Worm (Caenorhabditis elegans) whole organism, L3 larva: Measurements from ENCODE around the gene hecw-1.

Experiments used
- R02D3.7 ChIP-seq: fragments of 150-350 bp; optimal IDR thresholded peaks from 2 replicates; lab custom pipeline; 2014; ENCODE audit warnings: missing biosample characterization, missing genetic modification characterization
- ZK546.5 ChIP-seq: sonication (generic microtip); optimal IDR thresholded peaks from 2 replicates; lab custom pipeline; 2017; ENCODE audit warnings: missing biosample characterization, missing genetic modification characterization
- ceh-16 ChIP-seq: sonication (generic microtip); optimal IDR thresholded peaks from 2 replicates; lab custom pipeline; 2017; ENCODE audit warnings: missing biosample characterization, missing genetic modification characterization
- ceh-28 ChIP-seq: fragments of 150-350 bp; optimal IDR thresholded peaks from 2 replicates; lab custom pipeline; 2014; ENCODE audit warnings: missing biosample characterization, missing genetic modification reagents, missing genetic modification characterization
- elt-1 ChIP-seq: fragments of 150-350 bp; optimal IDR thresholded peaks from 2 replicates; lab custom pipeline; 2014; ENCODE audit warnings: missing biosample characterization, missing genetic modification characterization
- elt-2 ChIP-seq: sonication (generic microtip); optimal IDR thresholded peaks from 2 replicates; lab custom pipeline; 2016; ENCODE audit warnings: missing genetic modification reagents, mild to moderate bottlenecking, missing genetic modification characterization, missing compliant biosample characterization
- elt-3 ChIP-seq, 3 experiments: fragments of 150-350 bp in 1 of 3; sonication (generic microtip) in 2 of 3; optimal IDR thresholded peaks; 2 replicates in 2 of 3; 4 replicates in 1 of 3; lab custom pipeline; 2014 to 2017; ENCODE audit warnings: missing biosample characterization in 3 of 3, missing genetic modification characterization in 3 of 3
- fkh-10 ChIP-seq: sonication (generic microtip); optimal IDR thresholded peaks from 2 replicates; lab custom pipeline; 2017; ENCODE audit warnings: missing biosample characterization, missing genetic modification reagents, missing genetic modification characterization
- fos-1 ChIP-seq: fragments of 150-350 bp; optimal IDR thresholded peaks from 2 replicates; lab custom pipeline; 2014; ENCODE audit warnings: missing biosample characterization, missing genetic modification characterization
- lin-39 ChIP-seq: fragments of 150-350 bp; optimal IDR thresholded peaks from 2 replicates; lab custom pipeline; 2018; ENCODE audit warnings: missing biosample characterization, missing genetic modification reagents, missing genetic modification characterization
- lsy-12 ChIP-seq: sonication (generic microtip); optimal IDR thresholded peaks from 2 replicates; lab custom pipeline; 2016; ENCODE audit warnings: mild to moderate bottlenecking, missing genetic modification characterization, missing compliant biosample characterization
- mdl-1 ChIP-seq: fragments of 150-350 bp; optimal IDR thresholded peaks from 2 replicates; lab custom pipeline; 2014; ENCODE audit warnings: missing biosample characterization, missing genetic modification characterization
- nfya-1 ChIP-seq: sonication (generic microtip); optimal IDR thresholded peaks from 2 replicates; lab custom pipeline; 2017; ENCODE audit warnings: missing genetic modification characterization, mild to moderate bottlenecking, missing compliant biosample characterization, antibody characterized with exemption, moderate library complexity; ENCODE audit not compliant: insufficient read depth
- nhr-11 ChIP-seq: fragments of 150-350 bp; optimal IDR thresholded peaks from 2 replicates; lab custom pipeline; 2014; ENCODE audit warnings: missing biosample characterization, missing genetic modification characterization
- nhr-12 ChIP-seq: fragments of 150-350 bp; optimal IDR thresholded peaks from 2 replicates; lab custom pipeline; 2014; ENCODE audit warnings: missing biosample characterization, missing genetic modification characterization
- nhr-23 ChIP-seq: fragments of 150-350 bp; optimal IDR thresholded peaks from 2 replicates; lab custom pipeline; 2014; ENCODE audit warnings: missing biosample characterization, missing genetic modification reagents, missing genetic modification characterization
- nhr-25 ChIP-seq: sonication (generic microtip); optimal IDR thresholded peaks from 2 replicates; lab custom pipeline; 2017; ENCODE audit warnings: missing biosample characterization, missing genetic modification characterization
- nhr-43 ChIP-seq: sonication (generic microtip); optimal IDR thresholded peaks from 2 replicates; lab custom pipeline; 2016; ENCODE audit warnings: mild to moderate bottlenecking, missing genetic modification characterization, missing compliant biosample characterization; ENCODE audit not compliant: poor library complexity, severe bottlenecking
- nhr-77 ChIP-seq: fragments of 150-350 bp; optimal IDR thresholded peaks from 2 replicates; lab custom pipeline; 2014; ENCODE audit warnings: missing biosample characterization, missing genetic modification characterization
- pha-4 ChIP-seq: fragments of 150-350 bp; optimal IDR thresholded peaks from 2 replicates; lab custom pipeline; 2014; ENCODE audit warnings: missing biosample characterization, missing genetic modification reagents, missing genetic modification characterization
- pqm-1 ChIP-seq: fragments of 150-350 bp; optimal IDR thresholded peaks from 2 replicates; lab custom pipeline; 2017; ENCODE audit warnings: missing biosample characterization, missing genetic modification characterization, inconsistent platforms
- sea-2 ChIP-seq: fragments of 150-350 bp; sonication (generic microtip); optimal IDR thresholded peaks from 4 replicates; lab custom pipeline; 2014; ENCODE audit warnings: missing biosample characterization, missing genetic modification reagents, missing genetic modification characterization
- snpc-4 ChIP-seq: fragments of 150-350 bp; optimal IDR thresholded peaks from 2 replicates; lab custom pipeline; 2014; ENCODE audit warnings: missing biosample characterization, missing genetic modification characterization
- tbx-2 ChIP-seq: sonication (generic microtip); optimal IDR thresholded peaks from 2 replicates; lab custom pipeline; 2016; ENCODE audit warnings: mild to moderate bottlenecking, missing genetic modification characterization, missing compliant biosample characterization
- ztf-11 ChIP-seq: fragments of 150-350 bp; optimal IDR thresholded peaks from 2 replicates; lab custom pipeline; 2014; ENCODE audit warnings: missing biosample characterization, missing genetic modification characterization

The hecw-1 gene

ce11 chrIII:3367772-3368171 is 22.0 kb downstream of the hecw-1 start:
- peak; percentile 17 for TF ChIP-seq nhr-25 (tag; lab: Kevin White, UChicago)
- TF ChIP-seq nhr-43 (tag; lab: Kevin White, UChicago): peak; percentile 9
- TF ChIP-seq sea-2 (GFP tag; lab: Kevin White, UChicago): no peak

- no peak for TF ChIP-seq R02D3.7 (tag; lab: Kevin White, UChicago)
- peak; percentile 84 for TF ChIP-seq nfya-1 (tag; lab: Kevin White, UChicago)
- TF ChIP-seq lsy-12 (tag; lab: Kevin White, UChicago): no peak
- no peak for TF ChIP-seq tbx-2 (tag; lab: Kevin White, UChicago)
- no peak for TF ChIP-seq ZK546.5 (tag; lab: Kevin White, UChicago)
- no peak for TF ChIP-seq fos-1 (tag; lab: Kevin White, UChicago)
- TF ChIP-seq elt-2: no peak
- no peak for TF ChIP-seq ceh-28 (tag; lab: Kevin White, UChicago)
Observed at ce11 chrIII:3360067-3360466, 29.7 kb downstream of the hecw-1 start.

ce11 chrIII:3355791-3356190 is 34.0 kb downstream of the hecw-1 start:
- TF ChIP-seq pqm-1 (tag; lab: Kevin White, UChicago) (no peak), nhr-77 (no peak), elt-3 (tag; optimal IDR thresholded peaks at IDR 0.05; lab: Kevin White, UChicago) (peak in 1 of 3 experiments; percentile 62)

- TF ChIP-seq fos-1 (tag; lab: Kevin White, UChicago) (no peak), nhr-25 (tag; lab: Kevin White, UChicago) (peak; percentile 63), pqm-1 (tag; lab: Kevin White, UChicago) (no peak), elt-3 (tag; optimal IDR thresholded peaks at IDR 0.05; lab: Kevin White, UChicago) (peak in 1 of 3 experiments; percentile 3)
Observed at ce11 chrIII:3351672-3352071, 38.1 kb downstream of the hecw-1 start.

ce11 chrIII:3351091-3351490 is 38.7 kb downstream of the hecw-1 start:
- no peak for TF ChIP-seq ztf-11 (tag; lab: Kevin White, UChicago)
- TF ChIP-seq R02D3.7 (tag; lab: Kevin White, UChicago): no peak
- no peak for TF ChIP-seq nhr-11
- TF ChIP-seq ZK546.5 (tag; lab: Kevin White, UChicago): no peak

- TF ChIP-seq nhr-23 (tag; lab: Kevin White, UChicago): no peak
- TF ChIP-seq ceh-16 (tag; lab: Kevin White, UChicago): no peak
- no peak for TF ChIP-seq snpc-4 (tag; lab: Kevin White, UChicago)
- TF ChIP-seq sea-2 (GFP tag; lab: Kevin White, UChicago): no peak
- TF ChIP-seq fkh-10 (GFP tag; lab: Kevin White, UChicago): no peak
- TF ChIP-seq nhr-11: no peak
- peak; percentile 45 for TF ChIP-seq nhr-25 (tag; lab: Kevin White, UChicago)
- TF ChIP-seq fos-1 (tag; lab: Kevin White, UChicago): no peak
- no peak for TF ChIP-seq nhr-12 (tag; lab: Kevin White, UChicago)
- TF ChIP-seq, all 47 proteins: peak for 1
Observed at ce11 chrIII:3349061-3349460, 40.7 kb downstream of the hecw-1 start.

ce11 chrIII:3346665-3347064 is 43.1 kb downstream of the hecw-1 start:
- TF ChIP-seq mdl-1 (tag; lab: Kevin White, UChicago) (no peak), nhr-12 (tag; lab: Kevin White, UChicago) (no peak), lin-39 (tag; lab: Kevin White, UChicago) (no peak), lsy-12 (tag; lab: Kevin White, UChicago) (no peak), fkh-10 (GFP tag; lab: Kevin White, UChicago) (no peak), elt-2 (no peak)

ce11 chrIII:3345835-3346234 is 43.9 kb downstream of the hecw-1 start:
- TF ChIP-seq pha-4 (no peak), nhr-23 (tag; lab: Kevin White, UChicago) (peak; percentile 32), elt-1 (tag; lab: Kevin White, UChicago) (peak; percentile 29)
